Fruit fly (Drosophila melanogaster) whole organism, embryonic: ENCODE results near the gene Gbs-76A.

Experiments
- Antp ChIP-seq: fragments of 200-800 bp; sonication (Bioruptor generic); optimal IDR thresholded peaks from 3 replicates; lab custom pipeline; 2016; ENCODE audit warnings: missing biosample characterization, missing genetic modification characterization
- CG10462 ChIP-seq: fragments of 200-800 bp; sonication (Bioruptor generic); optimal IDR thresholded peaks from 2 replicates; lab custom pipeline; 2016; ENCODE audit warnings: missing biosample characterization, missing genetic modification characterization
- CG11093 ChIP-seq: fragments of 200-800 bp; sonication (Bioruptor generic); IDR thresholded peaks from 3 replicates; pipeline ENCODE4 v1.3.6; 2022; ENCODE audit warnings: missing biosample characterization, missing genetic modification characterization
- CG12391 ChIP-seq: fragments of 200-800 bp; sonication (Bioruptor generic); optimal IDR thresholded peaks from 3 replicates; lab custom pipeline; 2018; ENCODE audit warnings: missing biosample characterization, mild to moderate bottlenecking, missing genetic modification characterization, moderate library complexity
- CG14860 ChIP-seq: fragments of 200-800 bp; sonication (Bioruptor generic); IDR thresholded peaks from 3 replicates; pipeline ENCODE4 v1.3.6; 2022; ENCODE audit warnings: missing biosample characterization, missing genetic modification characterization; ENCODE audit not compliant: partially characterized antibody
- CG15479 ChIP-seq: fragments of 200-800 bp; sonication (Bioruptor generic); optimal IDR thresholded peaks from 3 replicates; lab custom pipeline; 2019; ENCODE audit warnings: missing biosample characterization, mild to moderate bottlenecking, missing genetic modification characterization, moderate library complexity
- CG1832 ChIP-seq: fragments of 200-800 bp; sonication (Bioruptor generic); optimal IDR thresholded peaks from 2 replicates; lab custom pipeline; 2017; ENCODE audit warnings: missing biosample characterization, mild to moderate bottlenecking, missing genetic modification characterization, inconsistent platforms
- CG18476 ChIP-seq: fragments of 200-800 bp; sonication (Bioruptor generic); optimal IDR thresholded peaks from 2 replicates; lab custom pipeline; 2016; ENCODE audit warnings: missing biosample characterization, mild to moderate bottlenecking, missing genetic modification characterization
- CG31441 ChIP-seq: fragments of 200-800 bp; sonication (Bioruptor generic); IDR thresholded peaks from 2 replicates; pipeline ENCODE4 v1.3.6; 2022; ENCODE audit warnings: missing biosample characterization, missing genetic modification characterization
- CG32532 ChIP-seq: fragments of 200-800 bp; sonication (Bioruptor generic); IDR thresholded peaks from 2 replicates; pipeline ENCODE4 v1.3.6; 2022; ENCODE audit warnings: missing biosample characterization, missing genetic modification characterization
- CG3726 ChIP-seq: fragments of 200-800 bp; sonication (Bioruptor generic); IDR thresholded peaks from 3 replicates; pipeline ENCODE4, ENCODE4 v1.3.6; 2022; ENCODE audit warnings: missing biosample characterization, missing genetic modification characterization
- CG4404 ChIP-seq: fragments of 200-800 bp; sonication (Bioruptor generic); IDR thresholded peaks from 2 replicates; pipeline ENCODE4 v1.3.6; 2022; ENCODE audit warnings: missing biosample characterization, missing genetic modification characterization
- CG5953 ChIP-seq: fragments of 200-800 bp; sonication (Bioruptor generic); IDR thresholded peaks from 2 replicates; pipeline ENCODE4 v1.3.6; 2022; ENCODE audit warnings: missing biosample characterization, missing genetic modification characterization
- CG6689 ChIP-seq: fragments of 200-800 bp; sonication (Bioruptor generic); IDR thresholded peaks from 2 replicates; pipeline ENCODE4 v1.3.6; 2022; ENCODE audit warnings: missing biosample characterization, missing genetic modification characterization
- CG7271 ChIP-seq: fragments of 200-800 bp; sonication (Bioruptor generic); optimal IDR thresholded peaks from 2 replicates; lab custom pipeline; 2018; ENCODE audit warnings: missing biosample characterization, mild to moderate bottlenecking, missing genetic modification characterization, moderate library complexity
- CG8281 ChIP-seq: fragments of 200-800 bp; sonication (Bioruptor generic); optimal IDR thresholded peaks from 2 replicates; lab custom pipeline; 2018; ENCODE audit warnings: missing biosample characterization, mild to moderate bottlenecking, missing genetic modification characterization, moderate library complexity
- CG8765 ChIP-seq: fragments of 200-800 bp; sonication (Bioruptor generic); IDR thresholded peaks from 2 replicates; pipeline ENCODE4 v1.3.6; 2022; ENCODE audit warnings: missing biosample characterization, missing genetic modification characterization
- CG9932 ChIP-seq: fragments of 200-800 bp; sonication (Bioruptor generic); IDR thresholded peaks from 2 replicates; pipeline ENCODE4 v1.3.6; 2022; ENCODE audit warnings: missing biosample characterization, missing genetic modification characterization
- D19A ChIP-seq: fragments of 200-800 bp; optimal IDR thresholded peaks from 3 replicates; lab custom pipeline; 2019; ENCODE audit warnings: missing biosample characterization, mild to moderate bottlenecking, missing genetic modification characterization, moderate library complexity
- Gsc ChIP-seq: fragments of 200-800 bp; sonication (Bioruptor generic); IDR thresholded peaks from 2 replicates; pipeline ENCODE4 v1.3.6; 2022; ENCODE audit warnings: missing biosample characterization, missing genetic modification characterization
- Hr39 ChIP-seq: fragments of >200 bp; optimal IDR thresholded peaks from 2 replicates; lab custom pipeline; 2017
- Kr ChIP-seq: fragments of 200-800 bp; sonication (Bioruptor generic); optimal IDR thresholded peaks from 2 replicates; lab custom pipeline; 2017; ENCODE audit warnings: missing biosample characterization, mild to moderate bottlenecking, missing genetic modification characterization
- Stat92E ChIP-seq, 3 experiments: fragments of >200 bp in 2 of 3; fragments of 200-800 bp in 1 of 3; sonication (Bioruptor generic) in 1 of 3; optimal IDR thresholded peaks; 2 replicates each; lab custom pipeline; 2017 to 2019; ENCODE audit warnings: missing biosample characterization in 3 of 3, missing genetic modification characterization in 3 of 3, mild to moderate bottlenecking in 1 of 3, moderate library complexity in 1 of 3
- aop ChIP-seq: fragments of 200-800 bp; sonication (Bioruptor generic); IDR thresholded peaks from 2 replicates; pipeline ENCODE4 v1.3.6; 2022; ENCODE audit warnings: missing biosample characterization, missing genetic modification characterization
- br ChIP-seq: fragments of >200 bp; optimal IDR thresholded peaks from 2 replicates; lab custom pipeline; 2017
- chn ChIP-seq: fragments of 200-800 bp; sonication (Bioruptor generic); optimal IDR thresholded peaks from 2 replicates; lab custom pipeline; 2016; ENCODE audit warnings: missing biosample characterization, missing genetic modification characterization
- danr ChIP-seq: fragments of 200-800 bp; sonication (Bioruptor generic); IDR thresholded peaks from 2 replicates; pipeline ENCODE4 v1.3.6; 2022; ENCODE audit warnings: missing biosample characterization, missing genetic modification characterization
- ewg ChIP-seq: fragments of 200-800 bp; sonication (Bioruptor generic); optimal IDR thresholded peaks from 3 replicates; lab custom pipeline; 2017; ENCODE audit warnings: mild to moderate bottlenecking, missing biosample characterization, missing genetic modification reagents, missing genetic modification characterization
- fd102C ChIP-seq: fragments of 200-800 bp; sonication (Bioruptor generic); optimal IDR thresholded peaks from 2 replicates; lab custom pipeline; 2018; ENCODE audit warnings: missing biosample characterization, mild to moderate bottlenecking, missing genetic modification characterization, moderate library complexity
- grn ChIP-seq: fragments of 200-800 bp; sonication (Bioruptor generic); optimal IDR thresholded peaks from 3 replicates; lab custom pipeline; 2017; ENCODE audit warnings: missing biosample characterization, missing genetic modification characterization
- gt ChIP-seq: fragments of 200-800 bp; sonication (Bioruptor generic); IDR thresholded peaks from 2 replicates; pipeline ENCODE4 v1.3.6; 2022; ENCODE audit warnings: missing biosample characterization, missing genetic modification characterization
- jigr1 ChIP-seq: fragments of 200-800 bp; sonication (Bioruptor generic); IDR thresholded peaks from 3 replicates; pipeline ENCODE4 v1.3.6; 2022; ENCODE audit warnings: missing biosample characterization, missing genetic modification characterization
- rib ChIP-seq: fragments of 200-800 bp; sonication (Bioruptor generic); IDR thresholded peaks from 2 replicates; pipeline ENCODE4 v1.3.6; 2022; ENCODE audit warnings: missing biosample characterization, missing genetic modification characterization
- sens ChIP-seq: fragments of 200-800 bp; sonication (Bioruptor generic); peaks from one replicate; lab custom pipeline; 2016; ENCODE audit warnings: missing biosample characterization, missing genetic modification characterization
- sens-2 ChIP-seq: fragments of 200-800 bp; sonication (Bioruptor generic); IDR thresholded peaks from 2 replicates; pipeline ENCODE4 v1.3.6; 2022; ENCODE audit warnings: missing biosample characterization, missing genetic modification characterization
- trh ChIP-seq: fragments of 200-800 bp; sonication (Bioruptor generic); optimal IDR thresholded peaks from 2 replicates; lab custom pipeline; 2016; ENCODE audit warnings: missing biosample characterization, missing genetic modification characterization
- tx ChIP-seq: fragments of 200-800 bp; sonication (Bioruptor generic); optimal IDR thresholded peaks from 2 replicates; lab custom pipeline; 2016; ENCODE audit warnings: missing biosample characterization, missing genetic modification characterization
- usp ChIP-seq: fragments of >200 bp; optimal IDR thresholded peaks from 2 replicates; lab custom pipeline; 2017; ENCODE audit warnings: missing biosample characterization, missing genetic modification characterization
- wdn ChIP-seq: fragments of 200-800 bp; sonication (Bioruptor generic); IDR thresholded peaks from 2 replicates; pipeline ENCODE4 v1.3.6; 2022; ENCODE audit warnings: missing biosample characterization, missing genetic modification characterization
- yki ChIP-seq: fragments of >200 bp; optimal IDR thresholded peaks from 3 replicates; lab custom pipeline; 2018

The Gbs-76A gene

dm6 chr3L:19288395-19288969, 4.1 kb downstream of the Gbs-76A start:
- TF ChIP-seq tx (GFP tag; lab: Kevin White, UChicago) (no peak), CG15479 (GFP tag; lab: Kevin White, UChicago) (peak; percentile 67), sens (GFP tag; lab: Kevin White, UChicago) (peak; percentile 37)

dm6 chr3L:19280700-19281099, 11.9 kb downstream of the Gbs-76A start, which contains the start of gene CG14089:
CG14089 (minus strand) TSS chr3L:19280800.
- TF ChIP-seq CG11093 (no peak), trh (no peak), fd102C (no peak), rib (no peak), CG8765 (no peak), CG12391 (tag; lab: Kevin White, UChicago) (no peak), grn (no peak), usp (GFP tag; lab: Kevin White, UChicago) (no peak)

dm6 chr3L:19280283-19280682, 12.3 kb downstream of the Gbs-76A start:
- TF ChIP-seq Hr39 (lab: Kevin White, UChicago) (peak; percentile 57), CG8281 (tag; lab: Kevin White, UChicago) (no peak), Kr (GFP tag; lab: Kevin White, UChicago) (no peak), CG4404 (GFP tag; lab: Robert Waterston, UW) (no peak), CG32532 (GFP tag; lab: Robert Waterston, UW) (0 out of 2 replicates have a peak, but pooled peaks have one; percentile 23), wdn (GFP tag; lab: Robert Waterston, UW) (no peak), ewg (GFP tag; lab: Kevin White, UChicago) (no peak), sens-2 (no peak), CG3726 (GFP tag; lab: Robert Waterston, UW) (peak; percentile 49; the same call in 1 of the 3 replicates), yki (no peak), Gsc (GFP tag; lab: Robert Waterston, UW) (no peak), CG6689 (no peak)

- TF ChIP-seq CG10462 (no peak), chn (no peak), D19A (tag; lab: Kevin White, UChicago) (no peak), CG9932 (GFP tag; lab: Robert Waterston, UW) (no peak), br (no peak), CG18476 (GFP tag; lab: Kevin White, UChicago) (no peak), gt (GFP tag; lab: Robert Waterston, UW) (no peak), CG14860 (GFP tag; lab: Robert Waterston, UW) (no peak), jigr1 (GFP tag; lab: Robert Waterston, UW) (no peak), danr (GFP tag; lab: Robert Waterston, UW) (no peak), CG31441 (GFP tag; lab: Robert Waterston, UW) (no peak), CG1832 (GFP tag; lab: Kevin White, UChicago) (no peak), Antp (GFP tag; lab: Kevin White, UChicago) (no peak), Stat92E (GFP tag; optimal IDR thresholded peaks at IDR 0.05; lab: Kevin White, UChicago) (no peak), CG5953 (no peak), CG7271 (tag; lab: Kevin White, UChicago) (no peak), aop (GFP tag; lab: Robert Waterston, UW) (no peak)
Measured at dm6 chr3L:19275491-19275890, 17.1 kb downstream of the Gbs-76A start, which contains the start of gene CG14086. CG14086 (plus strand) TSS chr3L:19275791.
